Worm (Caenorhabditis elegans) whole organism, young adult: ENCODE results near the gene F35E8.13.
"Not testable (repeated sequence)": the region's sequence is repeated elsewhere in the genome, so short reads cannot be mapped to it uniquely, and the experiment has no call there.

Experiments
- B0261.1 ChIP-seq: sonication (generic microtip); optimal IDR thresholded peaks from 2 replicates; lab custom pipeline; 2016; ENCODE audit warnings: mild to moderate bottlenecking, missing genetic modification characterization, moderate library complexity, missing compliant biosample characterization
- C17E4.6 ChIP-seq: fragments of 200-800 bp; sonication (Bioruptor generic); IDR thresholded peaks from 2 replicates; pipeline ENCODE4 v1.3.6; 2022; ENCODE audit warnings: missing genetic modification reagents, missing genetic modification characterization, missing compliant biosample characterization
- F37B4.10 ChIP-seq: fragments of 200-800 bp; sonication (Bioruptor generic); IDR thresholded peaks from 2 replicates; pipeline ENCODE4 v1.3.6; 2022; ENCODE audit warnings: missing genetic modification characterization, missing compliant biosample characterization
- F39B2.1 ChIP-seq: fragments of 200-800 bp; sonication (Bioruptor generic); IDR thresholded peaks from 2 replicates; pipeline ENCODE4 v1.3.6; 2022; ENCODE audit warnings: missing genetic modification reagents, missing genetic modification characterization, missing compliant biosample characterization
- F57C9.4 ChIP-seq: sonication (generic microtip); optimal IDR thresholded peaks from 2 replicates; lab custom pipeline; 2017; ENCODE audit warnings: mild to moderate bottlenecking, missing genetic modification characterization, missing compliant biosample characterization
- Y79H2A.3 ChIP-seq: fragments of 200-800 bp; sonication (Bioruptor generic); conservative IDR thresholded peaks from 2 replicates; pipeline ENCODE4 v1.3.6; 2022; ENCODE audit warnings: missing genetic modification reagents, missing genetic modification characterization, missing compliant biosample characterization
- ZK185.1 ChIP-seq: sonication (generic microtip); optimal IDR thresholded peaks from 2 replicates; lab custom pipeline; 2016; ENCODE audit warnings: mild to moderate bottlenecking, missing genetic modification characterization, missing compliant biosample characterization; ENCODE audit not compliant: poor library complexity, severe bottlenecking
- aptf-2 ChIP-seq: fragments of 200-800 bp; sonication (Bioruptor generic); conservative IDR thresholded peaks from 2 replicates; pipeline ENCODE4 v1.3.6; 2022; ENCODE audit warnings: missing genetic modification reagents, missing genetic modification characterization, missing compliant biosample characterization
- athp-1 ChIP-seq: sonication (generic microtip); optimal IDR thresholded peaks from 2 replicates; lab custom pipeline; 2017; ENCODE audit warnings: mild to moderate bottlenecking, missing genetic modification characterization, missing compliant biosample characterization
- attf-3 ChIP-seq: fragments of 200-800 bp; sonication (Bioruptor generic); conservative IDR thresholded peaks from 2 replicates; pipeline ENCODE4 v1.3.6; 2022; ENCODE audit warnings: missing genetic modification reagents, missing genetic modification characterization, missing compliant biosample characterization
- attf-6 ChIP-seq: fragments of 200-800 bp; sonication (Bioruptor generic); IDR thresholded peaks from 2 replicates; pipeline ENCODE4 v1.3.6; 2022; ENCODE audit warnings: missing genetic modification reagents, missing genetic modification characterization, missing compliant biosample characterization
- ccch-3 ChIP-seq: fragments of 200-800 bp; sonication (Bioruptor generic); optimal IDR thresholded peaks from 2 replicates; lab custom pipeline; 2018; ENCODE audit warnings: mild to moderate bottlenecking, missing genetic modification characterization, missing compliant biosample characterization
- efl-1 ChIP-seq: fragments of 150-350 bp; optimal IDR thresholded peaks from 2 replicates; lab custom pipeline; 2014; ENCODE audit warnings: missing biosample characterization, missing genetic modification reagents, missing genetic modification characterization
- egl-18 ChIP-seq: fragments of 200-800 bp; sonication (Bioruptor generic); IDR thresholded peaks from 2 replicates; pipeline ENCODE4 v1.3.6; 2022; ENCODE audit warnings: missing genetic modification reagents, missing genetic modification characterization, missing compliant biosample characterization
- egrh-3 ChIP-seq: fragments of 200-800 bp; sonication (Bioruptor generic); IDR thresholded peaks from 2 replicates; pipeline ENCODE4 v1.3.6; 2022; ENCODE audit warnings: missing genetic modification reagents, missing genetic modification characterization, missing compliant biosample characterization
- ekl-4 ChIP-seq: fragments of 200-800 bp; sonication (Bioruptor generic); IDR thresholded peaks from 2 replicates; pipeline ENCODE4 v1.3.6; 2022; ENCODE audit warnings: missing genetic modification reagents, missing genetic modification characterization, missing compliant biosample characterization
- ets-4 ChIP-seq: fragments of 200-800 bp; sonication (Bioruptor generic); optimal IDR thresholded peaks from 2 replicates; lab custom pipeline; 2018; ENCODE audit warnings: mild to moderate bottlenecking, missing genetic modification characterization, missing compliant biosample characterization
- gei-17 ChIP-seq: fragments of 200-800 bp; sonication (Bioruptor generic); optimal IDR thresholded peaks from 2 replicates; lab custom pipeline; 2018; ENCODE audit warnings: mild to moderate bottlenecking, missing genetic modification characterization, missing compliant biosample characterization
- hlh-26 ChIP-seq: fragments of 200-800 bp; sonication (Bioruptor generic); conservative IDR thresholded peaks from 2 replicates; pipeline ENCODE4 v1.3.6; 2022; ENCODE audit warnings: missing genetic modification reagents, missing genetic modification characterization, missing compliant biosample characterization
- lag-1 ChIP-seq: fragments of 200-800 bp; sonication (Bioruptor generic); IDR thresholded peaks from 2 replicates; pipeline ENCODE4 v1.3.6; 2022; ENCODE audit warnings: missing genetic modification reagents, missing genetic modification characterization, missing compliant biosample characterization
- let-607 ChIP-seq, 2 experiments: fragments of 200-800 bp in 1 of 2; sonication (Bioruptor generic) in 1 of 2; sonication (generic microtip) in 1 of 2; optimal IDR thresholded peaks; 2 replicates each; lab custom pipeline; 2016 to 2018; ENCODE audit warnings: mild to moderate bottlenecking in 2 of 2, missing compliant biosample characterization in 2 of 2, missing genetic modification characterization in 2 of 2, moderate library complexity in 2 of 2, missing genotype in 1 of 2
- mcd-1 ChIP-seq: fragments of 200-800 bp; sonication (Bioruptor generic); IDR thresholded peaks from 2 replicates; pipeline ENCODE4 v1.3.6; 2022; ENCODE audit warnings: missing genetic modification reagents, missing genetic modification characterization, missing compliant biosample characterization
- mel-28 ChIP-seq: sonication (generic microtip); optimal IDR thresholded peaks from 2 replicates; lab custom pipeline; 2016; ENCODE audit warnings: borderline replicate concordance, mild to moderate bottlenecking, missing genetic modification characterization, missing compliant biosample characterization
- nfya-1 ChIP-seq: sonication (generic microtip); optimal IDR thresholded peaks from 2 replicates; lab custom pipeline; 2017; ENCODE audit warnings: antibody characterized with exemption, missing compliant biosample characterization, missing genetic modification characterization, borderline replicate concordance; ENCODE audit not compliant: insufficient read depth
- nhr-120 ChIP-seq: fragments of 200-800 bp; sonication (Bioruptor generic); IDR thresholded peaks from 2 replicates; pipeline ENCODE4 v1.3.6; 2022; ENCODE audit warnings: missing genetic modification characterization, missing compliant biosample characterization
- nhr-179 ChIP-seq: sonication (generic microtip); optimal IDR thresholded peaks from 2 replicates; lab custom pipeline; 2016; ENCODE audit warnings: mild to moderate bottlenecking, missing genetic modification characterization, missing compliant biosample characterization
- nhr-90 ChIP-seq: sonication (generic microtip); optimal IDR thresholded peaks from 2 replicates; lab custom pipeline; 2016; ENCODE audit warnings: missing genotype, mild to moderate bottlenecking, missing genetic modification characterization, missing compliant biosample characterization
- pbrm-1 ChIP-seq: fragments of 200-800 bp; sonication (Bioruptor generic); IDR thresholded peaks from 2 replicates; pipeline ENCODE4 v1.3.6; 2022; ENCODE audit warnings: missing genetic modification reagents, missing genetic modification characterization, missing compliant biosample characterization
- rcor-1 ChIP-seq: fragments of 200-800 bp; sonication (Bioruptor generic); IDR thresholded peaks from 2 replicates; pipeline ENCODE4 v1.3.6; 2022; ENCODE audit warnings: missing genetic modification reagents, missing genetic modification characterization, missing compliant biosample characterization
- sea-2 ChIP-seq: fragments of 200-800 bp; sonication (Bioruptor generic); IDR thresholded peaks from 2 replicates; pipeline ENCODE4 v1.3.6; 2022; ENCODE audit warnings: missing genetic modification characterization, missing compliant biosample characterization
- snpc-1.3 ChIP-seq: sonication (generic microtip); optimal IDR thresholded peaks from 2 replicates; lab custom pipeline; 2017; ENCODE audit warnings: missing genetic modification characterization, mild to moderate bottlenecking, missing compliant biosample characterization, antibody characterized with exemption, moderate library complexity, missing genotype, missing genetic modification reagents; ENCODE audit not compliant: insufficient read depth
- somi-1 ChIP-seq: fragments of 200-800 bp; sonication (Bioruptor generic); optimal IDR thresholded peaks from 2 replicates; lab custom pipeline; 2018; ENCODE audit warnings: mild to moderate bottlenecking, missing genetic modification characterization, missing compliant biosample characterization
- sptf-2 ChIP-seq: fragments of 200-800 bp; sonication (Bioruptor generic); optimal IDR thresholded peaks from 2 replicates; lab custom pipeline; 2018; ENCODE audit warnings: mild to moderate bottlenecking, missing genetic modification characterization, missing compliant biosample characterization
- unc-130 ChIP-seq: sonication (generic microtip); optimal IDR thresholded peaks from 2 replicates; lab custom pipeline; 2016; ENCODE audit warnings: missing genetic modification reagents, missing genetic modification characterization, missing compliant biosample characterization
- xnd-1 ChIP-seq: sonication (generic microtip); optimal IDR thresholded peaks from 2 replicates; lab custom pipeline; 2016; ENCODE audit warnings: missing genotype, missing genetic modification reagents, missing genetic modification characterization, missing compliant biosample characterization
- zim-3 ChIP-seq: sonication (generic microtip); optimal IDR thresholded peaks from 2 replicates; lab custom pipeline; 2017; ENCODE audit warnings: mild to moderate bottlenecking, missing genetic modification characterization, moderate library complexity, missing compliant biosample characterization
- ztf-3 ChIP-seq: fragments of 200-800 bp; sonication (Bioruptor generic); optimal IDR thresholded peaks from 2 replicates; lab custom pipeline; 2018; ENCODE audit warnings: mild to moderate bottlenecking, missing genetic modification characterization, missing compliant biosample characterization

Gene F35E8.13

DNA sequence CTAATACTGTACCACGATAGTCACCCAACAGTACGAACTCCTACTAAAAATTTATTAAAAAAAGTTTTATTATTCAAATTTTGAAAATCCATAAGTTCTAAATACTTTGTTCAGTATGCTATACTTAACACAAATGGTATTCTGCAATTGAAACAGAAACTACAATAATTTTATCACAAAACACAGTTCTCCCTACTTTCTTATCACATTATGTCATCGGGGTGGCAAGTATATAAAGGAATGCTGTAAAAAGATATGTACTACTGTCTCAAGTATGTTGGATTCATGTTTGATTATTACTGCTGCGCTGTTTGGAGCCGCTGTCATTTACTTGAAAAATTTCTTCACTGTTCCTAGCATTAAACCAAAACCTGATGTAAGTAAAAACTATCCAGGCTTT is 2.0 kb upstream of the F35E8.13 start, which contains the start of gene cdr-1 (continued):
- TF ChIP-seq let-607 (tag; optimal IDR thresholded peaks at IDR 0.05; lab: Kevin White, UChicago), result no peak
- TF ChIP-seq efl-1 (GFP tag; lab: Kevin White, UChicago), result no peak
- TF ChIP-seq snpc-1.3, result no peak
- no peak for TF ChIP-seq Y79H2A.3 (GFP tag; lab: Robert Waterston, UW)
- TF ChIP-seq lag-1, result no peak

- TF ChIP-seq sptf-2, result no peak
- TF ChIP-seq attf-6 (GFP tag; lab: Robert Waterston, UW), result no peak
- no peak for TF ChIP-seq unc-130 (GFP tag; lab: Kevin White, UChicago)
- no peak for TF ChIP-seq Y79H2A.3 (GFP tag; lab: Robert Waterston, UW)
- no peak for TF ChIP-seq ztf-3 (GFP tag; lab: Kevin White, UChicago)
These were observed 1.2 kb downstream of the F35E8.13 start, which contains the start of gene nhr-108 for ce11 chrV:15924307-15924706. Gene nhr-108 (minus strand): TSS chrV:15924472.

DNA sequence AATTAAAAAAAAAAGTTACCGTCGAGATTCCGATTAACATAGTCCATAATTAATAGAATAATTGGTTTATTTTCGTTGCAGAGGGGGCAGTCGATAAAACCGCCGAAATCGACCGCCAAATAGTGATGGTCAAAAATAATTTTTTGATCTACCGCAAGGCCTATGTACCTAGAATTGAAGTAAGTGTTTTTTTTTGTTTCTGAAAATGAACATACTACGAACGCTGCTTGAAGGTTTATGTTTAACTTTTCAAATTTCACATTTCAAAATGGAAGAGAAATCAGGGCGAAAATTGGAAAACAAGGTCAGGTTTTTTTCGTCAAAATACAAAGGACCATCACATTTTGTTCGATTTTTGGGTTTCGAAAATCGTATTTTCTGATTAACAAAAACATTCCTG is 5.2 kb downstream of the F35E8.13 start, which contains the start of gene pzf-1:
Gene pzf-1, minus strand, starts transcription at position 101 of the 400 bp plus-strand sequence.
- TF ChIP-seq aptf-2 (GFP tag; lab: Robert Waterston, UW) (no peak), zim-3 (tag; lab: Kevin White, UChicago) (no peak), attf-3 (GFP tag; lab: Robert Waterston, UW) (no peak), nhr-120 (no peak), gei-17 (GFP tag; lab: Kevin White, UChicago) (no peak), F37B4.10 (no peak), xnd-1 (tag; lab: Kevin White, UChicago) (no peak), hlh-26 (GFP tag; lab: Robert Waterston, UW) (no peak)

ce11 chrV:15929882-15930281 is 6.8 kb downstream of the F35E8.13 start, which contains the start of gene srbc-77:
Gene srbc-77 (plus strand): TSS chrV:15930182.
- not testable (repeated sequence) for TF ChIP-seq nhr-120; hlh-26 (GFP tag; lab: Robert Waterston, UW); mcd-1 (GFP tag; lab: Robert Waterston, UW)

DNA sequence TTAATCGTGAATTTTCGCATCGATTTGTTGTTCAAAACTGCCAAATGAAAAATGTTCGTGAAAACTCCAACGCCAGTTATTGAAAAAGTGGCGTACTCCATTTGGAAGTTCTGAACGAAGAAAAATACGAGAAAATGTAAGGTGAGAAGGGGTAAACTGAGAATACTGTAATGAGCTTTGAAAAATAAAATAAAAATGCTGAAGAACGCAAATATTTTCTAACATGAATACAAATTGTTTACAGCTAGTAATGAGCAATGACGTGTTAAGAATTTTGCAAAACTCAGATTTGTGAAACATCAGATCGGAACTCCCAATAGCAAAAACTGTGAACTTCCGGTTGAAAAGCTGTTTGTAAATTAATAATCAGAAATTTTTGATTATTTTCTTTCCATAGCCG is 9.3 kb downstream of the F35E8.13 start, which contains the start of gene srw-26:
Gene srw-26, minus strand, starts transcription at position 101 of the 400 bp plus-strand sequence.
- TF ChIP-seq nhr-90 (tag; lab: Kevin White, UChicago), result no peak
- no peak for TF ChIP-seq egrh-3 (GFP tag; lab: Robert Waterston, UW)

- no peak for TF ChIP-seq ZK185.1 (tag; lab: Kevin White, UChicago)
- TF ChIP-seq C17E4.6, result no peak
- no peak for TF ChIP-seq rcor-1 (GFP tag; lab: Robert Waterston, UW)
- TF ChIP-seq athp-1, result no peak
- TF ChIP-seq somi-1 (GFP tag; lab: Kevin White, UChicago), result no peak
- no peak for TF ChIP-seq ets-4 (GFP tag; lab: Kevin White, UChicago)
- no peak for TF ChIP-seq ccch-3 (GFP tag; lab: Kevin White, UChicago)
- TF ChIP-seq aptf-2 (GFP tag; lab: Robert Waterston, UW), result no peak
- TF ChIP-seq egl-18 (GFP tag; lab: Robert Waterston, UW), result no peak
- TF ChIP-seq nhr-90 (tag; lab: Kevin White, UChicago), result no peak
- TF ChIP-seq F39B2.1 (GFP tag; lab: Robert Waterston, UW), result no peak
- no peak for TF ChIP-seq nfya-1 (tag; lab: Kevin White, UChicago)
- no peak for TF ChIP-seq sea-2 (GFP tag; lab: Robert Waterston, UW)
- TF ChIP-seq nhr-179 (tag; lab: Kevin White, UChicago), result no peak
- no peak for TF ChIP-seq attf-6 (GFP tag; lab: Robert Waterston, UW)
- TF ChIP-seq pbrm-1 (GFP tag; lab: Robert Waterston, UW), result no peak
- TF ChIP-seq ekl-4 (GFP tag; lab: Robert Waterston, UW), result no peak
- no peak for TF ChIP-seq mel-28 (tag; lab: Kevin White, UChicago)
- TF ChIP-seq B0261.1 (tag; lab: Kevin White, UChicago), result no peak
- no peak for TF ChIP-seq F57C9.4
These were observed 17.2 kb downstream of the F35E8.13 start, which contains the start of gene srw-55 for ce11 chrV:15940254-15940653. Gene srw-55 (minus strand): TSS chrV:15940354.
